Worm (Caenorhabditis elegans) whole organism, early embryonic: ENCODE results near the gene ttr-49.

ENCODE experiments used
- B0310.2 ChIP-seq: sonication (generic microtip); optimal IDR thresholded peaks from 2 replicates; lab custom pipeline; 2016; ENCODE audit warnings: mild to moderate bottlenecking, missing genetic modification characterization, missing compliant biosample characterization
- F13C5.2 ChIP-seq: sonication (generic microtip); optimal IDR thresholded peaks from 2 replicates; lab custom pipeline; 2017; ENCODE audit warnings: mild to moderate bottlenecking, missing genetic modification characterization, inconsistent platforms, missing compliant biosample characterization
- aly-1 ChIP-seq: sonication (generic microtip); optimal IDR thresholded peaks from 2 replicates; lab custom pipeline; 2016; ENCODE audit warnings: missing genetic modification characterization, missing compliant biosample characterization
- ama-1 ChIP-seq: fragments of 150-350 bp; optimal IDR thresholded peaks from 2 replicates; lab custom pipeline; 2014
- ceh-13 ChIP-seq: fragments of 200-800 bp; sonication (Bioruptor generic); optimal IDR thresholded peaks from 2 replicates; lab custom pipeline; 2018; ENCODE audit warnings: mild to moderate bottlenecking, missing genetic modification characterization, missing compliant biosample characterization
- ceh-36 ChIP-seq: sonication (generic microtip); optimal IDR thresholded peaks from 2 replicates; lab custom pipeline; 2016; ENCODE audit warnings: missing genetic modification characterization, inconsistent platforms, missing compliant biosample characterization
- ets-7 ChIP-seq: sonication (generic microtip); optimal IDR thresholded peaks from 2 replicates; lab custom pipeline; 2016; ENCODE audit warnings: missing genotype, missing genetic modification characterization, missing compliant biosample characterization
- flt-1 ChIP-seq: fragments of 200-800 bp; sonication (Bioruptor generic); IDR thresholded peaks from 2 replicates; pipeline ENCODE4 v1.3.6; 2022; ENCODE audit warnings: missing genetic modification characterization, missing compliant biosample characterization
- hmbx-1 ChIP-seq: sonication (generic microtip); optimal IDR thresholded peaks from 2 replicates; lab custom pipeline; 2016; ENCODE audit warnings: mild to moderate bottlenecking, missing genetic modification characterization, missing compliant biosample characterization
- hmg-4 ChIP-seq: fragments of 200-800 bp; sonication (Bioruptor generic); optimal IDR thresholded peaks from 2 replicates; lab custom pipeline; 2018; ENCODE audit warnings: mild to moderate bottlenecking, missing genetic modification characterization, missing compliant biosample characterization
- hnd-1 ChIP-seq: sonication (generic microtip); optimal IDR thresholded peaks from 2 replicates; lab custom pipeline; 2016; ENCODE audit warnings: missing genetic modification characterization, missing compliant biosample characterization
- pes-1 ChIP-seq: fragments of 200-800 bp; sonication (Bioruptor generic); IDR thresholded peaks from 2 replicates; pipeline ENCODE4 v1.3.6; 2022; ENCODE audit warnings: missing genetic modification reagents, missing genetic modification characterization, missing compliant biosample characterization
- scrt-1 ChIP-seq: fragments of 200-800 bp; sonication (Bioruptor generic); IDR thresholded peaks from 2 replicates; pipeline ENCODE4 v1.3.6; 2022; ENCODE audit warnings: missing genetic modification characterization, missing compliant biosample characterization
- sea-1 ChIP-seq: fragments of 200-800 bp; sonication (Bioruptor generic); conservative IDR thresholded peaks from 2 replicates; pipeline ENCODE4 v1.3.6; 2022; ENCODE audit warnings: missing genetic modification characterization, missing compliant biosample characterization
- tbx-11 ChIP-seq: fragments of 200-800 bp; sonication (Bioruptor generic); IDR thresholded peaks from 2 replicates; pipeline ENCODE4 v1.3.6; 2022; ENCODE audit warnings: missing genetic modification characterization, missing compliant biosample characterization
- tbx-37 ChIP-seq: fragments of 200-800 bp; sonication (Bioruptor generic); conservative IDR thresholded peaks from 2 replicates; pipeline ENCODE4 v1.3.6; 2022; ENCODE audit warnings: missing genetic modification reagents, missing genetic modification characterization, missing compliant biosample characterization
- tra-4 ChIP-seq: sonication (generic microtip); optimal IDR thresholded peaks from 2 replicates; lab custom pipeline; 2017; ENCODE audit warnings: missing genetic modification characterization, missing compliant biosample characterization

ttr-49 gene

ce11 chrV:9342965-9343628 is 13.2 kb downstream of the ttr-49 start:
- TF ChIP-seq tbx-37 (no peak), hmbx-1 (tag; lab: Kevin White, UChicago) (no peak), hnd-1 (tag; lab: Kevin White, UChicago) (no peak), ama-1 (lab: Kevin White, UChicago) (peak; percentile 6), tbx-11 (GFP tag; lab: Robert Waterston, UW) (0 out of 2 replicates have a peak, but pooled peaks have one; percentile 46), ets-7 (tag; lab: Kevin White, UChicago) (no peak), F13C5.2 (tag; lab: Kevin White, UChicago) (no peak), pes-1 (GFP tag; lab: Robert Waterston, UW) (peak; percentile 56; the same call in 1 of the 2 replicates)

- TF ChIP-seq flt-1 (GFP tag; lab: Robert Waterston, UW) (peak; percentile 60; the same call in 1 of the 2 replicates), pes-1 (GFP tag; lab: Robert Waterston, UW) (peak; percentile 69), tbx-11 (GFP tag; lab: Robert Waterston, UW) (peak; percentile 38; the same call in 1 of the 2 replicates), sea-1 (peak; percentile 62; the same call in 1 of the 2 replicates)
These were observed 14.0 kb downstream of the ttr-49 start for ce11 chrV:9342282-9342681.

ce11 chrV:9341814-9342213 is 14.5 kb downstream of the ttr-49 start:
- peak; percentile 40; the same call in 1 of the 2 replicates for TF ChIP-seq scrt-1

ce11 chrV:9340318-9340717 is 16.0 kb downstream of the ttr-49 start:
- TF ChIP-seq ets-7 (tag; lab: Kevin White, UChicago) (no peak), F13C5.2 (tag; lab: Kevin White, UChicago) (no peak), ama-1 (lab: Kevin White, UChicago) (no peak), tbx-11 (GFP tag; lab: Robert Waterston, UW) (no peak), pes-1 (GFP tag; lab: Robert Waterston, UW) (no peak), scrt-1 (no peak), tbx-37 (no peak), flt-1 (GFP tag; lab: Robert Waterston, UW) (no peak), hmg-4 (GFP tag; lab: Kevin White, UChicago) (no peak), B0310.2 (tag; lab: Kevin White, UChicago) (no peak), aly-1 (tag; lab: Kevin White, UChicago) (no peak), ceh-36 (tag; lab: Kevin White, UChicago) (no peak), ceh-13 (GFP tag; lab: Kevin White, UChicago) (no peak), sea-1 (no peak), hmbx-1 (tag; lab: Kevin White, UChicago) (no peak), tra-4 (tag; lab: Kevin White, UChicago) (no peak), hnd-1 (tag; lab: Kevin White, UChicago) (no peak)

- no peak for TF ChIP-seq hmg-4 (GFP tag; lab: Kevin White, UChicago)
- no peak for TF ChIP-seq hnd-1 (tag; lab: Kevin White, UChicago)
- TF ChIP-seq sea-1, result 0 out of 2 replicates have a peak, but pooled peaks have one; percentile 12
- no peak for TF ChIP-seq scrt-1
- no peak for TF ChIP-seq ceh-36 (tag; lab: Kevin White, UChicago)
- TF ChIP-seq tra-4 (tag; lab: Kevin White, UChicago), result no peak
- TF ChIP-seq aly-1 (tag; lab: Kevin White, UChicago), result no peak
- TF ChIP-seq tbx-11 (GFP tag; lab: Robert Waterston, UW), result no peak
- TF ChIP-seq flt-1 (GFP tag; lab: Robert Waterston, UW), result no peak
These were observed 17.9 kb downstream of the ttr-49 start for ce11 chrV:9338452-9338851.

- TF ChIP-seq scrt-1 (no peak), B0310.2 (tag; lab: Kevin White, UChicago) (no peak), sea-1 (no peak), tbx-11 (GFP tag; lab: Robert Waterston, UW) (no peak), flt-1 (GFP tag; lab: Robert Waterston, UW) (no peak), tra-4 (tag; lab: Kevin White, UChicago) (no peak), ets-7 (tag; lab: Kevin White, UChicago) (no peak), pes-1 (GFP tag; lab: Robert Waterston, UW) (no peak), F13C5.2 (tag; lab: Kevin White, UChicago) (no peak), hmg-4 (GFP tag; lab: Kevin White, UChicago) (no peak), hnd-1 (tag; lab: Kevin White, UChicago) (no peak), aly-1 (tag; lab: Kevin White, UChicago) (no peak)
These were observed 19.9 kb downstream of the ttr-49 start, which contains the start of gene coq-6 for ce11 chrV:9336462-9336861. Gene coq-6 (plus strand): TSS chrV:9336762.

ce11 chrV:9334216-9334615 is 22.1 kb downstream of the ttr-49 start, which contains the start of gene ucp-4:
Gene ucp-4 (plus strand): TSS chrV:9334298.
- TF ChIP-seq flt-1 (GFP tag; lab: Robert Waterston, UW), result no peak
- TF ChIP-seq pes-1 (GFP tag; lab: Robert Waterston, UW), result no peak
- TF ChIP-seq ceh-36 (tag; lab: Kevin White, UChicago), result no peak
- no peak for TF ChIP-seq aly-1 (tag; lab: Kevin White, UChicago)
- TF ChIP-seq hnd-1 (tag; lab: Kevin White, UChicago), result no peak
- no peak for TF ChIP-seq hmbx-1 (tag; lab: Kevin White, UChicago)
- no peak for TF ChIP-seq tbx-37
- TF ChIP-seq ceh-13 (GFP tag; lab: Kevin White, UChicago), result no peak
- no peak for TF ChIP-seq hmg-4 (GFP tag; lab: Kevin White, UChicago)
- TF ChIP-seq ama-1 (lab: Kevin White, UChicago), result no peak
- no peak for TF ChIP-seq tbx-11 (GFP tag; lab: Robert Waterston, UW)
- TF ChIP-seq B0310.2 (tag; lab: Kevin White, UChicago), result no peak
- no peak for TF ChIP-seq scrt-1
- TF ChIP-seq ets-7 (tag; lab: Kevin White, UChicago), result no peak
- no peak for TF ChIP-seq tra-4 (tag; lab: Kevin White, UChicago)
- no peak for TF ChIP-seq F13C5.2 (tag; lab: Kevin White, UChicago)
- no peak for TF ChIP-seq sea-1
